Fruit fly (Drosophila melanogaster) whole organism: Measurements from ENCODE around the gene Hydr2.

Experiments
- CG8478 ChIP-seq: fragments of >200 bp; optimal IDR thresholded peaks from 2 replicates; lab custom pipeline; 2018; ENCODE audit warnings: inconsistent platforms
- EcR ChIP-seq, 2 experiments: fragments of >200 bp; optimal IDR thresholded peaks; 2 replicates each; lab custom pipeline; 2017; ENCODE audit warnings: missing biosample characterization in 2 of 2, missing genetic modification characterization in 2 of 2, missing genetic modification reagents in 2 of 2
- psq ChIP-seq: fragments of >200 bp; optimal IDR thresholded peaks from 2 replicates; lab custom pipeline; 2017
- usp ChIP-seq: fragments of >200 bp; optimal IDR thresholded peaks from 2 replicates; lab custom pipeline; 2017; ENCODE audit warnings: missing biosample characterization, missing genetic modification characterization, mixed read lengths

DNA sequence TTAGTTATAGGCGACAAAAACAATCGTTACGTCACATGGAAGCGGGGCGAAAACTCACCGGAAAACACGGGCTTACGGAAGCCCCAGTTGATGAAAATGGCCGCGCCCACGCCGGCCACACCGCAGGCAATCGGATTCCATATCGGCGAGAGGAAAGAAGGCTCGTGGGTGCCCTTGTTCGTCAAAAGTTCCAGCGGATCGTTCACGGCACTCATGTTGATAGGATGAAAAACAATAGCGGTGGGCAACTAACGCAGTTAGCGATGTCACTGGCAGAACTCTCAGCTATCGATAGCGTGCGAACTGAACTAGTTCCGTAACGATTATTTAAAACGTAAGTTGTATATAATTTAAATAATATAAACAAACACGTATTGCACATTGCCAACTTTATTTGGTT is 18.0 kb upstream of the Hydr2 start, which contains the start of gene ND-B14.5B:
- TF ChIP-seq EcR (GFP tag; optimal IDR thresholded peaks at IDR 0.05; lab: Kevin White, UChicago) (no peak), psq (no peak), usp (GFP tag; lab: Kevin White, UChicago) (no peak), CG8478 (lab: Kevin White, UChicago) (no peak)
